In genomic region chrV:12095865-12096264, ce11 we compare ENCODE assay signal across 1 worm cellular context.
TF ChIP-seq lines count a peak whose summit lies in the region.

nhr-207 (plus strand) TSS chrV:12096146.

TF ChIP-seq in whole organism, L1 larva, 84 proteins besides CTCF, POLR2A, EP300 and RAD21 (continued from another document):
- TF ChIP-seq pag-3 (tag; optimal IDR thresholded peaks at IDR 0.05; lab: Kevin White, UChicago; ENCODE audit: borderline replicate concordance, insufficient read depth), result no peak
- TF ChIP-seq mab-9 (GFP tag; IDR thresholded peaks at IDR 0.05; lab: Robert Waterston, UW), result no peak
- no peak for TF ChIP-seq ztf-11 (tag; optimal IDR thresholded peaks at IDR 0.05; lab: Kevin White, UChicago)
- no peak for TF ChIP-seq nhr-28 (tag; optimal IDR thresholded peaks at IDR 0.05; lab: Kevin White, UChicago)
- no peak for TF ChIP-seq swsn-7 (tag; optimal IDR thresholded peaks at IDR 0.05; lab: Kevin White, UChicago)
- TF ChIP-seq mdl-1 (tag; optimal IDR thresholded peaks at IDR 0.05; lab: Kevin White, UChicago), result peak in 1 of 2 experiments; percentile 35
- TF ChIP-seq lin-14 (GFP tag; optimal IDR thresholded peaks at IDR 0.05; lab: Kevin White, UChicago), result peak; percentile 48
- peak; percentile 17 for TF ChIP-seq C16A3.4 (tag; optimal IDR thresholded peaks at IDR 0.05; lab: Kevin White, UChicago)
- TF ChIP-seq nhr-20 (tag; optimal IDR thresholded peaks at IDR 0.05; lab: Kevin White, UChicago), result peak; percentile 23
- no peak for TF ChIP-seq elt-3 (tag; optimal IDR thresholded peaks at IDR 0.05; lab: Kevin White, UChicago)
- TF ChIP-seq hlh-4 (tag; optimal IDR thresholded peaks at IDR 0.05; lab: Kevin White, UChicago), result no peak
- TF ChIP-seq hpl-2 (GFP tag; optimal IDR thresholded peaks at IDR 0.05; lab: Kevin White, UChicago), result no peak
- no peak for TF ChIP-seq ama-1 (optimal IDR thresholded peaks at IDR 0.05; lab: Kevin White, UChicago)
- TF ChIP-seq fkh-8 (tag; optimal IDR thresholded peaks at IDR 0.05; lab: Kevin White, UChicago), result no peak
- TF ChIP-seq lsy-2 (tag; optimal IDR thresholded peaks at IDR 0.05; lab: Kevin White, UChicago), result peak in 1 of 2 experiments; percentile 5
